Fruit fly (Drosophila melanogaster) whole organism, embryonic: ENCODE results near the gene CG9269.

Experiments
- Blimp-1 ChIP-seq: fragments of 200-800 bp; sonication (Bioruptor generic); optimal IDR thresholded peaks from 3 replicates; lab custom pipeline; 2018; ENCODE audit warnings: missing biosample characterization, missing genetic modification characterization, mild to moderate bottlenecking, moderate library complexity, missing genetic modification reagents
- Bteb2 ChIP-seq: fragments of 200-800 bp; sonication (Bioruptor generic); optimal IDR thresholded peaks from 2 replicates; lab custom pipeline; 2016; ENCODE audit warnings: missing biosample characterization, missing genetic modification characterization
- CG10147 ChIP-seq: fragments of 200-800 bp; sonication (Bioruptor generic); optimal IDR thresholded peaks from 2 replicates; lab custom pipeline; 2019; ENCODE audit warnings: missing biosample characterization, mild to moderate bottlenecking, missing genetic modification characterization, moderate library complexity
- CG10267 ChIP-seq: fragments of 200-800 bp; sonication (Bioruptor generic); optimal IDR thresholded peaks from 2 replicates; lab custom pipeline; 2018; ENCODE audit warnings: missing biosample characterization, mild to moderate bottlenecking, missing genetic modification characterization, moderate library complexity
- CG10321 ChIP-seq: fragments of 200-800 bp; sonication (Bioruptor generic); IDR thresholded peaks from 2 replicates; pipeline ENCODE4 v1.3.6; 2022; ENCODE audit warnings: missing biosample characterization, missing genetic modification characterization
- CG11696 ChIP-seq: fragments of 200-800 bp; sonication (Bioruptor generic); IDR thresholded peaks from 2 replicates; pipeline ENCODE4 v1.3.6; 2022; ENCODE audit warnings: missing biosample characterization, missing genetic modification characterization
- CG12769 ChIP-seq: fragments of 200-800 bp; sonication (Bioruptor generic); optimal IDR thresholded peaks from 2 replicates; lab custom pipeline; 2019; ENCODE audit warnings: missing biosample characterization, mild to moderate bottlenecking, missing genetic modification characterization, moderate library complexity
- CG15073 ChIP-seq: fragments of 200-800 bp; sonication (Bioruptor generic); optimal IDR thresholded peaks from 2 replicates; lab custom pipeline; 2016; ENCODE audit warnings: missing biosample characterization, missing genetic modification characterization
- CG16863 ChIP-seq: fragments of 200-800 bp; sonication (Bioruptor generic); optimal IDR thresholded peaks from 3 replicates; lab custom pipeline; 2016; ENCODE audit warnings: missing biosample characterization, missing genetic modification characterization
- CG17802 ChIP-seq: fragments of 200-800 bp; sonication (Bioruptor generic); optimal IDR thresholded peaks from 2 replicates; lab custom pipeline; 2018; ENCODE audit warnings: missing biosample characterization, mild to moderate bottlenecking, missing genetic modification characterization, moderate library complexity
- CG1792 ChIP-seq: fragments of 200-800 bp; sonication (Bioruptor generic); optimal IDR thresholded peaks from 2 replicates; lab custom pipeline; 2016; ENCODE audit warnings: missing biosample characterization, missing genetic modification characterization
- CG30431 ChIP-seq: fragments of 200-800 bp; sonication (Bioruptor generic); optimal IDR thresholded peaks from 2 replicates; lab custom pipeline; 2017; ENCODE audit warnings: missing biosample characterization, missing genetic modification characterization
- CG34422 ChIP-seq: fragments of 200-800 bp; sonication (Bioruptor generic); IDR thresholded peaks from 3 replicates; pipeline ENCODE4 v1.3.6; 2022; ENCODE audit warnings: missing biosample characterization, missing genetic modification characterization
- CG3847 ChIP-seq: fragments of 200-800 bp; sonication (Bioruptor generic); IDR thresholded peaks from 2 replicates; pipeline ENCODE4 v1.3.6; 2022; ENCODE audit warnings: missing biosample characterization, missing genetic modification characterization
- CG4617 ChIP-seq: fragments of 200-800 bp; sonication (Bioruptor generic); optimal IDR thresholded peaks from 3 replicates; lab custom pipeline; 2016; ENCODE audit warnings: missing biosample characterization, missing genetic modification characterization, borderline replicate concordance
- CG5953 ChIP-seq: fragments of 200-800 bp; sonication (Bioruptor generic); IDR thresholded peaks from 2 replicates; pipeline ENCODE4 v1.3.6; 2022; ENCODE audit warnings: missing biosample characterization, missing genetic modification characterization
- CG6254 ChIP-seq: fragments of 200-800 bp; sonication (Bioruptor generic); optimal IDR thresholded peaks from 3 replicates; lab custom pipeline; 2017; ENCODE audit warnings: mild to moderate bottlenecking, missing biosample characterization, missing genetic modification reagents, missing genetic modification characterization
- CG7556 ChIP-seq: fragments of 200-800 bp; sonication (Bioruptor generic); optimal IDR thresholded peaks from 2 replicates; lab custom pipeline; 2017; ENCODE audit warnings: missing biosample characterization, mild to moderate bottlenecking, missing genetic modification characterization
- CG8388 ChIP-seq: fragments of 200-800 bp; sonication (Bioruptor generic); optimal IDR thresholded peaks from 2 replicates; lab custom pipeline; 2019; ENCODE audit warnings: missing biosample characterization, mild to moderate bottlenecking, missing genetic modification characterization, moderate library complexity
- Doc3 ChIP-seq: fragments of 200-800 bp; sonication (Bioruptor generic); IDR thresholded peaks from 3 replicates; pipeline ENCODE4 v1.3.6; 2022; ENCODE audit warnings: missing biosample characterization, missing genetic modification characterization; ENCODE audit not compliant: partially characterized antibody
- Dp ChIP-seq: fragments of 200-800 bp; sonication (Bioruptor generic); optimal IDR thresholded peaks from 2 replicates; lab custom pipeline; 2018; ENCODE audit warnings: missing biosample characterization, mild to moderate bottlenecking, missing genetic modification characterization, moderate library complexity
- E2f2 ChIP-seq: fragments of 200-800 bp; sonication (Bioruptor generic); IDR thresholded peaks from 2 replicates; pipeline ENCODE4 v1.3.6; 2022; ENCODE audit warnings: missing biosample characterization, missing genetic modification characterization
- ERR ChIP-seq: fragments of 200-800 bp; sonication (Bioruptor generic); optimal IDR thresholded peaks from 2 replicates; lab custom pipeline; 2016; ENCODE audit warnings: missing biosample characterization, missing genetic modification characterization
- Gsc ChIP-seq: fragments of 200-800 bp; sonication (Bioruptor generic); IDR thresholded peaks from 2 replicates; pipeline ENCODE4 v1.3.6; 2022; ENCODE audit warnings: missing biosample characterization, missing genetic modification characterization
- HLHmδ ChIP-seq: fragments of 200-800 bp; sonication (Bioruptor generic); optimal IDR thresholded peaks from 2 replicates; lab custom pipeline; 2018; ENCODE audit warnings: missing biosample characterization, mild to moderate bottlenecking, missing genetic modification characterization, moderate library complexity
- Hr78 ChIP-seq, 2 experiments: fragments of 200-800 bp in 1 of 2; fragments of >200 bp in 1 of 2; sonication (Bioruptor generic) in 1 of 2; optimal IDR thresholded peaks; 2 replicates each; lab custom pipeline; 2017 to 2019; ENCODE audit warnings: missing biosample characterization in 2 of 2, missing genetic modification characterization in 2 of 2, mild to moderate bottlenecking in 1 of 2, moderate library complexity in 1 of 2
- Lpt ChIP-seq: fragments of >200 bp; optimal IDR thresholded peaks from 2 replicates; lab custom pipeline; 2018; ENCODE audit warnings: missing biosample characterization, missing genetic modification characterization
- Pdp1 ChIP-seq, 2 experiments: fragments of 200-800 bp; sonication (Bioruptor generic); optimal IDR thresholded peaks; 3 replicates each; lab custom pipeline; 2016; ENCODE audit warnings: missing biosample characterization in 2 of 2, missing genetic modification characterization in 2 of 2, mild to moderate bottlenecking in 1 of 2, moderate library complexity in 1 of 2
- Sry-δ ChIP-seq: fragments of 200-800 bp; sonication (Bioruptor generic); optimal IDR thresholded peaks from 2 replicates; lab custom pipeline; 2016; ENCODE audit warnings: missing biosample characterization, missing genetic modification characterization
- Ssrp ChIP-seq: fragments of 200-800 bp; sonication (Bioruptor generic); optimal IDR thresholded peaks from 2 replicates; lab custom pipeline; 2018; ENCODE audit warnings: missing biosample characterization, mild to moderate bottlenecking, missing genetic modification characterization, moderate library complexity
- bigmax ChIP-seq: fragments of 200-800 bp; sonication (Bioruptor generic); optimal IDR thresholded peaks from 2 replicates; lab custom pipeline; 2018; ENCODE audit warnings: missing biosample characterization, mild to moderate bottlenecking, missing genetic modification characterization
- caup ChIP-seq: fragments of 200-800 bp; sonication (Bioruptor generic); optimal IDR thresholded peaks from 3 replicates; lab custom pipeline; 2017; ENCODE audit warnings: missing biosample characterization, mild to moderate bottlenecking, missing genetic modification characterization, moderate library complexity; ENCODE audit not compliant: severe bottlenecking
- exex ChIP-seq: fragments of 200-800 bp; sonication (Bioruptor generic); optimal IDR thresholded peaks from 4 replicates; lab custom pipeline; 2018; ENCODE audit warnings: missing biosample characterization, mild to moderate bottlenecking, missing genetic modification characterization, moderate library complexity
- gfzf ChIP-seq: fragments of 200-800 bp; sonication (Bioruptor generic); optimal IDR thresholded peaks from 2 replicates; lab custom pipeline; 2016; ENCODE audit warnings: missing biosample characterization, mild to moderate bottlenecking, missing genetic modification characterization, moderate library complexity
- insv ChIP-seq, 2 experiments: fragments of 200-800 bp; sonication (Bioruptor generic); optimal IDR thresholded peaks; 3 replicates each; lab custom pipeline; 2016 to 2018; ENCODE audit warnings: missing biosample characterization in 2 of 2, missing genetic modification characterization in 2 of 2
- jigr1 ChIP-seq: fragments of 200-800 bp; sonication (Bioruptor generic); IDR thresholded peaks from 3 replicates; pipeline ENCODE4 v1.3.6; 2022; ENCODE audit warnings: missing biosample characterization, missing genetic modification characterization
- kay ChIP-seq: fragments of 200-800 bp; sonication (Bioruptor generic); optimal IDR thresholded peaks from 2 replicates; lab custom pipeline; 2016; ENCODE audit warnings: missing biosample characterization, missing genetic modification characterization
- lilli ChIP-seq: fragments of 200-800 bp; sonication (Bioruptor generic); optimal IDR thresholded peaks from 3 replicates; lab custom pipeline; 2016; ENCODE audit warnings: missing biosample characterization, missing genetic modification characterization
- nerfin-1 ChIP-seq: fragments of 200-800 bp; sonication (Bioruptor generic); optimal IDR thresholded peaks from 3 replicates; lab custom pipeline; 2019; ENCODE audit warnings: missing biosample characterization, mild to moderate bottlenecking, missing genetic modification characterization, moderate library complexity
- nom ChIP-seq: fragments of 200-800 bp; sonication (Bioruptor generic); optimal IDR thresholded peaks from 2 replicates; lab custom pipeline; 2017; ENCODE audit warnings: missing biosample characterization, missing genetic modification characterization, mild to moderate bottlenecking, moderate library complexity, missing genetic modification reagents
- oc ChIP-seq: fragments of 200-800 bp; sonication (Bioruptor generic); optimal IDR thresholded peaks from 2 replicates; lab custom pipeline; 2018; ENCODE audit warnings: missing biosample characterization, mild to moderate bottlenecking, missing genetic modification characterization, moderate library complexity
- phol ChIP-seq: fragments of 200-800 bp; sonication (Bioruptor generic); optimal IDR thresholded peaks from 3 replicates; lab custom pipeline; 2018; ENCODE audit warnings: missing biosample characterization, mild to moderate bottlenecking, missing genetic modification characterization, moderate library complexity
- pzg ChIP-seq: fragments of 200-800 bp; sonication (Bioruptor generic); optimal IDR thresholded peaks from 3 replicates; lab custom pipeline; 2018; ENCODE audit warnings: missing biosample characterization, mild to moderate bottlenecking, missing genetic modification characterization, moderate library complexity
- sc ChIP-seq, 3 experiments: fragments of >200 bp in 2 of 3; fragments of 200-800 bp in 1 of 3; sonication (Bioruptor generic) in 1 of 3; optimal IDR thresholded peaks; 2 replicates in 2 of 3; 3 replicates in 1 of 3; lab custom pipeline; 2017; ENCODE audit warnings: mild to moderate bottlenecking in 1 of 3, missing biosample characterization in 1 of 3, missing genetic modification characterization in 1 of 3, missing genetic modification reagents in 1 of 3
- scrt ChIP-seq: fragments of 200-800 bp; sonication (Bioruptor generic); optimal IDR thresholded peaks from 2 replicates; lab custom pipeline; 2018; ENCODE audit warnings: missing biosample characterization, mild to moderate bottlenecking, missing genetic modification characterization, moderate library complexity
- sens-2 ChIP-seq: fragments of 200-800 bp; sonication (Bioruptor generic); IDR thresholded peaks from 2 replicates; pipeline ENCODE4 v1.3.6; 2022; ENCODE audit warnings: missing biosample characterization, missing genetic modification characterization
- sima ChIP-seq: fragments of 200-800 bp; sonication (Bioruptor generic); optimal IDR thresholded peaks from 2 replicates; lab custom pipeline; 2016; ENCODE audit warnings: missing biosample characterization, missing genetic modification characterization

The CG9269 gene

dm6 chr3R:13646729-13647633 is 31.3 kb downstream of the CG9269 start, which contains the start of gene rin (continued):
- TF ChIP-seq kay (no peak), CG12769 (no peak), lilli (GFP tag; lab: Kevin White, UChicago) (no peak), pzg (GFP tag; lab: Kevin White, UChicago) (peak; percentile 39), sima (no peak), CG8388 (GFP tag; lab: Kevin White, UChicago) (no peak), Pdp1 (GFP tag; optimal IDR thresholded peaks at IDR 0.05; lab: Kevin White, UChicago) (no peak), HLHmδ (GFP tag; lab: Kevin White, UChicago) (no peak), CG1792 (no peak), insv (GFP tag; optimal IDR thresholded peaks at IDR 0.05; lab: Kevin White, UChicago) (peak in 1 of 2 experiments; percentile 13), oc (no peak), CG16863 (GFP tag; lab: Kevin White, UChicago) (no peak), CG3847 (GFP tag; lab: Robert Waterston, UW) (no peak), Gsc (GFP tag; lab: Robert Waterston, UW) (no peak), CG10267 (tag; lab: Kevin White, UChicago) (no peak), sens-2 (no peak), CG10321 (no peak), gfzf (peak; percentile 37), CG7556 (GFP tag; lab: Kevin White, UChicago) (no peak), nom (GFP tag; lab: Kevin White, UChicago) (peak; percentile 80), caup (no peak), Bteb2 (GFP tag; lab: Kevin White, UChicago) (no peak), CG5953 (GFP tag; lab: Robert Waterston, UW) (no peak), CG17802 (tag; lab: Kevin White, UChicago) (peak; percentile 94), CG6254 (GFP tag; lab: Kevin White, UChicago) (no peak), CG34422 (GFP tag; lab: Robert Waterston, UW) (peak; percentile 59; the same call in 1 of the 3 replicates), bigmax (GFP tag; lab: Kevin White, UChicago) (peak; percentile 45), nerfin-1 (tag; lab: Kevin White, UChicago) (peak; percentile 23), CG11696 (GFP tag; lab: Robert Waterston, UW) (no peak), Lpt (GFP tag; lab: Kevin White, UChicago) (no peak), sc (optimal IDR thresholded peaks at IDR 0.05; lab: Kevin White, UChicago) (no peak), sc (GFP tag; optimal IDR thresholded peaks at IDR 0.05; lab: Kevin White, UChicago) (no peak), Sry-δ (GFP tag; lab: Kevin White, UChicago) (no peak), CG4617 (peak; percentile 8), exex (no peak), phol (tag; lab: Kevin White, UChicago) (peak; percentile 91), CG10147 (GFP tag; lab: Kevin White, UChicago) (no peak), ERR (GFP tag; lab: Kevin White, UChicago) (no peak), CG15073 (no peak), jigr1 (GFP tag; lab: Robert Waterston, UW) (no peak), Blimp-1 (GFP tag; lab: Kevin White, UChicago) (no peak), scrt (GFP tag; lab: Kevin White, UChicago) (no peak), Hr78 (GFP tag; optimal IDR thresholded peaks at IDR 0.05; lab: Kevin White, UChicago) (no peak), CG30431 (no peak), Dp (GFP tag; lab: Kevin White, UChicago) (no peak), E2f2 (GFP tag; lab: Robert Waterston, UW) (no peak), Ssrp (tag; lab: Kevin White, UChicago) (no peak), Doc3 (GFP tag; lab: Robert Waterston, UW) (0 out of 3 replicates have a peak, but pooled peaks have one; percentile 9)
